Fruit fly (Drosophila melanogaster) whole organism, embryonic: ENCODE data around the gene CG9839.
A peak's percentile ranks its signal among the peaks of the same experiment; 100 is the strongest.

Source experiments
- Asciz ChIP-seq: fragments of 200-800 bp; sonication (Bioruptor generic); optimal IDR thresholded peaks from 2 replicates; lab custom pipeline; 2017; ENCODE audit warnings: missing biosample characterization, mild to moderate bottlenecking, missing genetic modification characterization, missing genetic modification reagents
- B-H2 ChIP-seq: fragments of 200-800 bp; sonication (Bioruptor generic); optimal IDR thresholded peaks from 2 replicates; lab custom pipeline; 2018; ENCODE audit warnings: missing biosample characterization, mild to moderate bottlenecking, missing genetic modification characterization
- CG1024 ChIP-seq: fragments of 200-800 bp; sonication (Bioruptor generic); IDR thresholded peaks from 2 replicates; pipeline ENCODE4 v1.3.6; 2022; ENCODE audit warnings: missing biosample characterization, missing genetic modification characterization
- CG12391 ChIP-seq: fragments of 200-800 bp; sonication (Bioruptor generic); optimal IDR thresholded peaks from 3 replicates; lab custom pipeline; 2018; ENCODE audit warnings: missing biosample characterization, mild to moderate bottlenecking, missing genetic modification characterization, moderate library complexity
- CG12942 ChIP-seq: fragments of 200-800 bp; sonication (Bioruptor generic); optimal IDR thresholded peaks from 3 replicates; lab custom pipeline; 2016; ENCODE audit warnings: missing biosample characterization, missing genetic modification characterization
- CG14667 ChIP-seq: fragments of 200-800 bp; sonication (Bioruptor generic); IDR thresholded peaks from 2 replicates; pipeline ENCODE4 v1.3.6; 2022; ENCODE audit warnings: missing biosample characterization, missing genetic modification characterization
- CG17359 ChIP-seq: fragments of 200-800 bp; sonication (Bioruptor generic); optimal IDR thresholded peaks from 3 replicates; lab custom pipeline; 2018; ENCODE audit warnings: missing biosample characterization, mild to moderate bottlenecking, missing genetic modification characterization, moderate library complexity
- CG18764 ChIP-seq: fragments of 200-800 bp; sonication (Bioruptor generic); optimal IDR thresholded peaks from 3 replicates; lab custom pipeline; 2016; ENCODE audit warnings: missing biosample characterization, missing genetic modification characterization
- CG2199 ChIP-seq: fragments of 200-800 bp; sonication (Bioruptor generic); IDR thresholded peaks from 3 replicates; pipeline ENCODE4 v1.3.6; 2022; ENCODE audit warnings: missing biosample characterization, missing genetic modification characterization
- CG3407 ChIP-seq: fragments of 200-800 bp; sonication (Bioruptor generic); optimal IDR thresholded peaks from 2 replicates; lab custom pipeline; 2018; ENCODE audit warnings: missing biosample characterization, mild to moderate bottlenecking, missing genetic modification characterization
- CG34224 ChIP-seq: fragments of 200-800 bp; sonication (Bioruptor generic); IDR thresholded peaks from 3 replicates; pipeline ENCODE4 v1.3.6; 2022; ENCODE audit warnings: missing biosample characterization, missing genetic modification characterization; ENCODE audit not compliant: partially characterized antibody
- CG4328 ChIP-seq: fragments of 200-800 bp; sonication (Bioruptor generic); optimal IDR thresholded peaks from 3 replicates; lab custom pipeline; 2017; ENCODE audit warnings: missing biosample characterization, missing genetic modification reagents, missing genetic modification characterization
- CG4404 ChIP-seq: fragments of 200-800 bp; sonication (Bioruptor generic); IDR thresholded peaks from 2 replicates; pipeline ENCODE4 v1.3.6; 2022; ENCODE audit warnings: missing biosample characterization, missing genetic modification characterization
- CG4424 ChIP-seq: fragments of 200-800 bp; sonication (Bioruptor generic); optimal IDR thresholded peaks from 3 replicates; lab custom pipeline; 2016; ENCODE audit warnings: missing biosample characterization, missing genetic modification characterization
- CG4854 ChIP-seq: fragments of 200-800 bp; sonication (Bioruptor generic); optimal IDR thresholded peaks from 2 replicates; lab custom pipeline; 2016; ENCODE audit warnings: missing biosample characterization, missing genetic modification characterization, inconsistent platforms
- CG7786 ChIP-seq: fragments of 200-800 bp; sonication (Bioruptor generic); optimal IDR thresholded peaks from 2 replicates; lab custom pipeline; 2016; ENCODE audit warnings: missing biosample characterization, missing genetic modification characterization
- CG8924 ChIP-seq: fragments of 200-800 bp; optimal IDR thresholded peaks from 3 replicates; lab custom pipeline; 2019; ENCODE audit warnings: missing biosample characterization, mild to moderate bottlenecking, missing genetic modification characterization, moderate library complexity
- CG9727 ChIP-seq: fragments of 200-800 bp; sonication (Bioruptor generic); optimal IDR thresholded peaks from 3 replicates; lab custom pipeline; 2017; ENCODE audit warnings: missing biosample characterization, mild to moderate bottlenecking, missing genetic modification characterization
- CrebB ChIP-seq: fragments of 200-800 bp; sonication (Bioruptor generic); optimal IDR thresholded peaks from 3 replicates; lab custom pipeline; 2018; ENCODE audit warnings: missing biosample characterization, mild to moderate bottlenecking, missing genetic modification characterization
- D19B ChIP-seq: fragments of 200-800 bp; sonication (Bioruptor generic); optimal IDR thresholded peaks from 2 replicates; lab custom pipeline; 2017; ENCODE audit warnings: missing biosample characterization, mild to moderate bottlenecking, missing genetic modification characterization
- Drgx ChIP-seq: fragments of 200-800 bp; sonication (Bioruptor generic); IDR thresholded peaks from 2 replicates; pipeline ENCODE4 v1.3.6; 2022; ENCODE audit warnings: missing biosample characterization, missing genetic modification characterization
- Elba2 ChIP-seq: fragments of 200-800 bp; sonication (Bioruptor generic); optimal IDR thresholded peaks from 3 replicates; lab custom pipeline; 2016; ENCODE audit warnings: missing biosample characterization, missing genetic modification characterization
- Gug ChIP-seq: fragments of 200-800 bp; sonication (Bioruptor generic); IDR thresholded peaks from 4 replicates; pipeline ENCODE4 v1.3.6; 2022; ENCODE audit warnings: missing biosample characterization, missing genetic modification characterization
- H15 ChIP-seq: fragments of 200-800 bp; sonication (Bioruptor generic); IDR thresholded peaks from 3 replicates; pipeline ENCODE4 v1.3.6; 2022; ENCODE audit warnings: missing biosample characterization, missing genetic modification characterization
- Hr3 ChIP-seq: fragments of 200-800 bp; sonication (Bioruptor generic); optimal IDR thresholded peaks from 3 replicates; lab custom pipeline; 2016; ENCODE audit warnings: missing biosample characterization, missing genetic modification characterization
- Jarid2 ChIP-seq: fragments of 200-800 bp; sonication (Bioruptor generic); optimal IDR thresholded peaks from 3 replicates; lab custom pipeline; 2017; ENCODE audit warnings: mild to moderate bottlenecking, missing biosample characterization, missing genetic modification reagents, missing genetic modification characterization
- Mes4 ChIP-seq: fragments of 200-800 bp; sonication (Bioruptor generic); optimal IDR thresholded peaks from 2 replicates; lab custom pipeline; 2016; ENCODE audit warnings: missing biosample characterization, missing genetic modification characterization
- NfI ChIP-seq: fragments of 200-800 bp; sonication (Bioruptor generic); optimal IDR thresholded peaks from 3 replicates; lab custom pipeline; 2018; ENCODE audit warnings: missing biosample characterization, mild to moderate bottlenecking, missing genetic modification characterization, moderate library complexity
- Ptx1 ChIP-seq: fragments of 200-800 bp; sonication (Bioruptor generic); IDR thresholded peaks from 2 replicates; pipeline ENCODE4 v1.3.6; 2022; ENCODE audit warnings: missing biosample characterization, missing genetic modification characterization
- TFAM ChIP-seq: fragments of 200-800 bp; sonication (Bioruptor generic); optimal IDR thresholded peaks from 2 replicates; lab custom pipeline; 2017; ENCODE audit warnings: missing biosample characterization, missing genetic modification characterization, inconsistent platforms
- abd-A ChIP-seq: fragments of 200-800 bp; sonication (Bioruptor generic); optimal IDR thresholded peaks from 3 replicates; lab custom pipeline; 2019; ENCODE audit warnings: missing biosample characterization, mild to moderate bottlenecking, missing genetic modification characterization, moderate library complexity
- bcd ChIP-seq: fragments of 200-800 bp; sonication (Bioruptor generic); optimal IDR thresholded peaks from 2 replicates; lab custom pipeline; 2017; ENCODE audit warnings: missing biosample characterization, mild to moderate bottlenecking, missing genetic modification characterization
- bowl ChIP-seq: fragments of 200-800 bp; sonication (Bioruptor generic); IDR thresholded peaks from 2 replicates; pipeline ENCODE4 v1.3.6; 2022; ENCODE audit warnings: missing biosample characterization, missing genetic modification characterization
- cad ChIP-seq: fragments of >200 bp; optimal IDR thresholded peaks from 2 replicates; lab custom pipeline; 2017; ENCODE audit warnings: missing biosample characterization, missing genetic modification characterization
- dpn ChIP-seq, 2 experiments: fragments of 200-800 bp; sonication (Bioruptor generic); optimal IDR thresholded peaks; 3 replicates each; lab custom pipeline; 2016; ENCODE audit warnings: missing biosample characterization in 2 of 2, missing genetic modification characterization in 2 of 2
- en ChIP-seq: fragments of 200-800 bp; sonication (Bioruptor generic); optimal IDR thresholded peaks from 2 replicates; lab custom pipeline; 2016; ENCODE audit warnings: missing biosample characterization, missing genetic modification characterization
- eyg ChIP-seq: fragments of 200-800 bp; sonication (Bioruptor generic); optimal IDR thresholded peaks from 3 replicates; lab custom pipeline; 2016; ENCODE audit warnings: missing biosample characterization, missing genetic modification characterization
- gce ChIP-seq: fragments of 200-800 bp; sonication (Bioruptor generic); IDR thresholded peaks from 3 replicates; pipeline ENCODE4 v1.3.6; 2022; ENCODE audit warnings: missing biosample characterization, missing genetic modification characterization
- org-1 ChIP-seq: fragments of 200-800 bp; sonication (Bioruptor generic); optimal IDR thresholded peaks from 2 replicates; lab custom pipeline; 2017; ENCODE audit warnings: missing biosample characterization, missing genetic modification characterization
- phol ChIP-seq: fragments of 200-800 bp; sonication (Bioruptor generic); optimal IDR thresholded peaks from 3 replicates; lab custom pipeline; 2018; ENCODE audit warnings: missing biosample characterization, mild to moderate bottlenecking, missing genetic modification characterization, moderate library complexity
- pnt ChIP-seq: fragments of 200-800 bp; sonication (Bioruptor generic); optimal IDR thresholded peaks from 3 replicates; lab custom pipeline; 2016; ENCODE audit warnings: missing biosample characterization, missing genetic modification characterization
- sd ChIP-seq: fragments of 200-800 bp; sonication (Bioruptor generic); optimal IDR thresholded peaks from 3 replicates; lab custom pipeline; 2018; ENCODE audit warnings: missing biosample characterization, mild to moderate bottlenecking, missing genetic modification characterization, moderate library complexity
- seq ChIP-seq: fragments of 200-800 bp; sonication (Bioruptor generic); IDR thresholded peaks from 2 replicates; pipeline ENCODE4 v1.3.6; 2022; ENCODE audit warnings: missing biosample characterization, missing genetic modification characterization
- sob ChIP-seq: fragments of 200-800 bp; sonication (Bioruptor generic); IDR thresholded peaks from 2 replicates; pipeline ENCODE4 v1.3.6; 2022; ENCODE audit warnings: missing biosample characterization, missing genetic modification characterization
- stc ChIP-seq: fragments of 200-800 bp; sonication (Bioruptor generic); IDR thresholded peaks from 2 replicates; pipeline ENCODE4 v1.3.6; 2022; ENCODE audit warnings: missing biosample characterization, missing genetic modification characterization
- trem ChIP-seq: fragments of 200-800 bp; optimal IDR thresholded peaks from 3 replicates; lab custom pipeline; 2019; ENCODE audit warnings: missing biosample characterization, mild to moderate bottlenecking, missing genetic modification characterization, moderate library complexity
- ttk ChIP-seq: fragments of 200-800 bp; sonication (Bioruptor generic); IDR thresholded peaks from 2 replicates; pipeline ENCODE4 v2.1.2; 2022; ENCODE audit warnings: missing biosample characterization, missing genetic modification characterization
- vnd ChIP-seq: fragments of 200-800 bp; sonication (Bioruptor generic); IDR thresholded peaks from 3 replicates; pipeline ENCODE4 v1.3.6; 2022; ENCODE audit warnings: missing biosample characterization, missing genetic modification characterization; ENCODE audit not compliant: partially characterized antibody
- yki ChIP-seq: fragments of >200 bp; optimal IDR thresholded peaks from 3 replicates; lab custom pipeline; 2018
- zen ChIP-seq: fragments of 200-800 bp; sonication (Bioruptor generic); optimal IDR thresholded peaks from 3 replicates; lab custom pipeline; 2018; ENCODE audit warnings: missing biosample characterization, mild to moderate bottlenecking, missing genetic modification characterization, moderate library complexity
- zf30C ChIP-seq: fragments of 200-800 bp; sonication (Bioruptor generic); optimal IDR thresholded peaks from 3 replicates; lab custom pipeline; 2018; ENCODE audit warnings: missing biosample characterization, mild to moderate bottlenecking, missing genetic modification characterization
- zfh2 ChIP-seq: fragments of 200-800 bp; sonication (Bioruptor generic); optimal IDR thresholded peaks from 2 replicates; lab custom pipeline; 2016; ENCODE audit warnings: missing biosample characterization, missing genetic modification characterization

The CG9839 gene

dm6 chr3R:8784788-8785187 lies 20.8 kb downstream of the CG9839 start (continued):
- TF ChIP-seq D19B (GFP tag; lab: Kevin White, UChicago) (peak; percentile 89), CG1024 (GFP tag; lab: Robert Waterston, UW) (no peak), CG8924 (tag; lab: Kevin White, UChicago) (no peak), CG4424 (no peak), CG4328 (no peak), Asciz (GFP tag; lab: Kevin White, UChicago) (no peak), zen (tag; lab: Kevin White, UChicago) (no peak), TFAM (no peak), pnt (GFP tag; lab: Kevin White, UChicago) (peak; percentile 53), en (GFP tag; lab: Kevin White, UChicago) (no peak), NfI (GFP tag; lab: Kevin White, UChicago) (peak; percentile 22), CG12942 (GFP tag; lab: Kevin White, UChicago) (no peak), zf30C (GFP tag; lab: Kevin White, UChicago) (no peak), org-1 (GFP tag; lab: Kevin White, UChicago) (peak; percentile 41), eyg (no peak), Hr3 (GFP tag; lab: Kevin White, UChicago) (peak; percentile 5), Gug (GFP tag; lab: Robert Waterston, UW) (0 out of 4 replicates have a peak, but pooled peaks have one; percentile 2), CG7786 (GFP tag; lab: Kevin White, UChicago) (peak; percentile 10), Mes4 (GFP tag; lab: Kevin White, UChicago) (no peak), H15 (GFP tag; lab: Robert Waterston, UW) (peak; percentile 54; the same call in 1 of the 3 replicates), sob (GFP tag; lab: Robert Waterston, UW) (peak; percentile 64), cad (GFP tag; lab: Kevin White, UChicago) (no peak), zfh2 (GFP tag; lab: Kevin White, UChicago) (peak; percentile 50), ttk (GFP tag; lab: Robert Waterston, UW) (peak; percentile 27; the same call in 1 of the 2 replicates), Elba2 (GFP tag; lab: Kevin White, UChicago) (no peak), CG4404 (0 out of 2 replicates have a peak, but pooled peaks have one; percentile 18), CG34224 (no peak), dpn (GFP tag; optimal IDR thresholded peaks at IDR 0.05; lab: Kevin White, UChicago) (no peak), bowl (no peak), phol (tag; lab: Kevin White, UChicago) (no peak), trem (tag; lab: Kevin White, UChicago) (no peak), bcd (GFP tag; lab: Kevin White, UChicago) (peak; percentile 38), yki (lab: Kevin White, UChicago) (no peak), sd (tag; lab: Kevin White, UChicago) (no peak), CG2199 (GFP tag; lab: Robert Waterston, UW) (no peak), CG4854 (GFP tag; lab: Kevin White, UChicago) (no peak), CrebB (tag; lab: Kevin White, UChicago) (no peak), B-H2 (no peak), seq (GFP tag; lab: Robert Waterston, UW) (peak; percentile 31; the same call in 1 of the 2 replicates), vnd (no peak), Drgx (GFP tag; lab: Robert Waterston, UW) (peak; percentile 76), CG18764 (no peak), CG9727 (GFP tag; lab: Kevin White, UChicago) (peak; percentile 38), gce (GFP tag; lab: Robert Waterston, UW) (no peak), CG14667 (GFP tag; lab: Robert Waterston, UW) (peak; percentile 28; the same call in 1 of the 2 replicates), Ptx1 (GFP tag; lab: Robert Waterston, UW) (peak; percentile 68), CG12391 (tag; lab: Kevin White, UChicago) (no peak), stc (no peak), CG17359 (tag; lab: Kevin White, UChicago) (no peak), abd-A (tag; lab: Kevin White, UChicago) (no peak), CG3407 (GFP tag; lab: Kevin White, UChicago) (no peak), Jarid2 (no peak)
